Fruit fly (Drosophila melanogaster): ENCODE data around the gene Hsp68.

DNA sequence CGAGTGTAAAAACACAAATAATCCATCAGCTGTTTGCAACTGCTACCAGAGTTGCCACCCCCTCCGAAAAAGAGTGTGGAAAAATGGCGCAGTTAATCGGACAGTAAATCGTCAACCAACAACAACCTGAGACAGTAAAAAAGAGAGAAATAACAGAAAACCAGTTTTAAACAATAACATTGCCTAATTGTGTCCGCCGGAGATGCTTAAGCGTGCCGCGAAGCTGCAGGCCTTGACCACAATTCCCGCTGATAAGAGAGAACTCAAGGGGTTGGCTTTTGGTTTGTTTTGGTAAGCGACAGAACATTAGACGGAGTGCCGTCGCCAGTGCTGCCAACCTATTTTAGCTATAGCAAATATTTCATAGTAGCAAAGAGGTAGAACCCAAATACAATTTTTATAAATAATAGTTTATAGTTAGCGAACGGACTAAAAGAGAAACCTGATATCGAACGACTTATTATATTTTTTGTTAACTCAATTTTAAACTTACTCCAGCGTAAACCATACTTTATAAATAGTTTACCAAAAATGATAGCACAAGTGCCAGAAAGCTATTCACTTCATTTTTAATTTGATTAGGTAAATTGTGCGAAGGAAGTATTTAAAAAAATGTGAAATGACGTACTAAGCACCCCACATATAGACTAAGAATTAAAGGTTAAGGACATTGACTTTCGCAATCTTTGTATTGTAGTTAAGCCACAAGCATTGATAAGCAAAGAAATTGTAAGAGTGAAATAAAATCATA is 6.2 kb downstream of the Hsp68 start, which contains the start of the genes Atg6 and Pisd:
- TF ChIP-seq CG8301 (tag; optimal IDR thresholded peaks at IDR 0.05), result no peak
- no peak for TF ChIP-seq CG9948 (tag; optimal IDR thresholded peaks at IDR 0.05)
- TF ChIP-seq EcR (GFP tag; optimal IDR thresholded peaks at IDR 0.05), result peak; percentile 41
- TF ChIP-seq CG10348 (GFP tag; IDR thresholded peaks at IDR 0.05), result no peak
- no peak for TF ChIP-seq CG13204 (GFP tag; optimal IDR thresholded peaks at IDR 0.05)
- no peak for TF ChIP-seq CG32121 (GFP tag; IDR thresholded peaks at IDR 0.05)
- peak; percentile 16; the same call in 1 of the 2 replicates for TF ChIP-seq Ets98B (GFP tag; IDR thresholded peaks at IDR 0.05)
- peak; percentile 20 for TF ChIP-seq CG8159 (tag; optimal IDR thresholded peaks at IDR 0.05)
- no peak for TF ChIP-seq CG14655 (GFP tag; optimal IDR thresholded peaks at IDR 0.05)
- TF ChIP-seq rn (GFP tag; IDR thresholded peaks at IDR 0.05), result no peak
- TF ChIP-seq Snoo (tag; optimal IDR thresholded peaks at IDR 0.05), result peak; percentile 6
- no peak for TF ChIP-seq Pif1A (GFP tag; optimal IDR thresholded peaks at IDR 0.05)
